Fruit fly (Drosophila melanogaster) whole organism, wandering third instar larva: Measurements from ENCODE around the gene FucT6.

ENCODE experiments used
- Abd-B ChIP-seq: fragments of >200 bp; optimal IDR thresholded peaks from 2 replicates; lab custom pipeline; 2017; ENCODE audit warnings: missing biosample characterization, missing genetic modification characterization
- HLH106 ChIP-seq: fragments of 200-800 bp; optimal IDR thresholded peaks from 3 replicates; lab custom pipeline; 2019; ENCODE audit warnings: missing biosample characterization, mild to moderate bottlenecking, missing genetic modification characterization, moderate library complexity
- OdsH ChIP-seq: fragments of 200-800 bp; sonication (Bioruptor generic); optimal IDR thresholded peaks from 2 replicates; lab custom pipeline; 2016; ENCODE audit warnings: missing biosample characterization, mild to moderate bottlenecking, missing genetic modification characterization
- br ChIP-seq: fragments of 200-800 bp; sonication (Bioruptor generic); optimal IDR thresholded peaks from 2 replicates; lab custom pipeline; 2016; ENCODE audit warnings: missing biosample characterization, missing genetic modification characterization
- dmrt93B ChIP-seq: fragments of 200-800 bp; sonication (Bioruptor generic); optimal IDR thresholded peaks from 2 replicates; lab custom pipeline; 2018; ENCODE audit warnings: missing biosample characterization, mild to moderate bottlenecking, missing genetic modification characterization
- psq ChIP-seq: fragments of 200-800 bp; sonication (Bioruptor generic); optimal IDR thresholded peaks from 3 replicates; lab custom pipeline; 2017; ENCODE audit warnings: missing biosample characterization, mild to moderate bottlenecking, missing genetic modification characterization, moderate library complexity
- sage ChIP-seq: fragments of 200-800 bp; sonication (Bioruptor generic); optimal IDR thresholded peaks from 2 replicates; lab custom pipeline; 2016; ENCODE audit warnings: missing biosample characterization, mild to moderate bottlenecking, missing genetic modification characterization

DNA sequence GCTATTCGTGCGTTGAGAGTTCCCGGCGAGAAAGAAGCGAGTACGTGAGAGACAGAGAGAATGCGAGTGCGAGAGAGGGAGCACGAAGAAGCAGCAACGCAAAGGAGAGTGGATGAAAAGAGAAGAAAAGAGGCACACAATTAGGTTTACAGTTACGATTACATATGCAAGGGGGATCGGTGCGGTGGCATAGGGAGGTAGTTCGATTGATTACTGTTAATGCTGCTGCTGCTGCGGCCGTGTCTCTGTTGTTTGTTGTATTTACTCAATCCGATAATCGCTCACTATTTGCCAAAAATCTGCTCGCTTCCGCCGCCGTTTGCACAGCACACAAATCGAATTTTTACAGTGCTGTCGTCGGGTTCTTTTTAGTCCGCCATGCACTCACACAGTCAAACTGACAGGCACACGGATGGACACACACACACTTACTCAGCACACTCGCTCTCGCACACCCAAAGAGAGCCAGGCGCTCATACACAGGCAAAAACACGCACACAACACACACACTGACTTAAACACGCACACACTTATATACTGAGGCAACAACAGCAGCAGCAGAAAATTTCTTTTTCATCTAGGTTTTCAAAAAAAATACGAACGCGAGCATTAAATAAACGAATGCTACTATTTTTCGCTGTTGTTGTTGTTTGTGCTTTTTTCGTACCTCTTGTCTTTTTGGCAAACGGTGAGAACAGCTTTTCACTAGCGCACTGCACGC, 4.2 kb upstream of the FucT6 start:
- peak; percentile 91 for TF ChIP-seq psq (GFP tag; lab: Kevin White, UChicago)
- TF ChIP-seq HLH106 (tag; lab: Kevin White, UChicago), result no peak
- TF ChIP-seq dmrt93B (GFP tag; lab: Kevin White, UChicago), result no peak
- no peak for TF ChIP-seq sage
- peak; percentile 29 for TF ChIP-seq OdsH (GFP tag; lab: Kevin White, UChicago)
- peak; percentile 25 for TF ChIP-seq Abd-B (GFP tag; lab: Kevin White, UChicago)
- TF ChIP-seq br, result no peak
